Fruit fly (Drosophila melanogaster) whole organism, wandering third instar larva: ENCODE data around the gene CG14644.
A peak's percentile ranks its signal among the peaks of the same experiment; 100 is the strongest.

Source experiments
- Abd-B ChIP-seq: fragments of >200 bp; optimal IDR thresholded peaks from 2 replicates; lab custom pipeline; 2017; ENCODE audit warnings: missing biosample characterization, missing genetic modification characterization
- CG32264 ChIP-seq: fragments of 200-800 bp; sonication (Bioruptor generic); optimal IDR thresholded peaks from 2 replicates; lab custom pipeline; 2016; ENCODE audit warnings: missing biosample characterization, missing genetic modification characterization
- CrebA ChIP-seq: fragments of 200-800 bp; sonication (Bioruptor generic); optimal IDR thresholded peaks from 2 replicates; lab custom pipeline; 2016; ENCODE audit warnings: missing biosample characterization, mild to moderate bottlenecking, missing genetic modification characterization, borderline replicate concordance
- Dfd ChIP-seq: fragments of >200 bp; optimal IDR thresholded peaks from 2 replicates; lab custom pipeline; 2017; ENCODE audit warnings: missing biosample characterization, missing genetic modification characterization
- Dif ChIP-seq: fragments of 200-275, 200-300 bp; sonication (Bioruptor generic); optimal IDR thresholded peaks from 2 replicates; lab custom pipeline; 2018; ENCODE audit warnings: missing biosample characterization, missing genetic modification characterization; ENCODE audit not compliant: partially characterized antibody
- GATAd ChIP-seq: sonication (Bioruptor generic); optimal IDR thresholded peaks from 2 replicates; lab custom pipeline; 2016; ENCODE audit warnings: missing biosample characterization, missing genetic modification characterization
- HLH106 ChIP-seq: fragments of 200-800 bp; optimal IDR thresholded peaks from 3 replicates; lab custom pipeline; 2019; ENCODE audit warnings: missing biosample characterization, mild to moderate bottlenecking, missing genetic modification characterization, moderate library complexity
- Hnf4 ChIP-seq: fragments of 200-800 bp; sonication (Bioruptor generic); optimal IDR thresholded peaks from 2 replicates; lab custom pipeline; 2016; ENCODE audit warnings: missing biosample characterization, mild to moderate bottlenecking, missing genetic modification characterization
- Hr78 ChIP-seq: fragments of >200 bp; optimal IDR thresholded peaks from 2 replicates; lab custom pipeline; 2017; ENCODE audit warnings: missing biosample characterization, missing genetic modification characterization
- Hr83 ChIP-seq: fragments of 200-300 bp; sonication (Bioruptor generic); optimal IDR thresholded peaks from 2 replicates; lab custom pipeline; 2016; ENCODE audit warnings: missing biosample characterization, mild to moderate bottlenecking, missing genetic modification characterization, moderate library complexity; ENCODE audit not compliant: poor library complexity, severe bottlenecking
- Jra ChIP-seq: sonication (Bioruptor generic); optimal IDR thresholded peaks from 2 replicates; lab custom pipeline; 2016; ENCODE audit warnings: missing biosample characterization, missing genetic modification characterization
- Mio ChIP-seq: sonication (Bioruptor generic); optimal IDR thresholded peaks from 2 replicates; lab custom pipeline; 2016; ENCODE audit warnings: missing biosample characterization, missing genetic modification characterization
- Myc ChIP-seq: fragments of >200 bp; optimal IDR thresholded peaks from 2 replicates; lab custom pipeline; 2017
- N ChIP-seq: fragments of >200 bp; optimal IDR thresholded peaks from 2 replicates; lab custom pipeline; 2018; ENCODE audit warnings: missing biosample characterization, missing external identifiers, missing genetic modification characterization
- Sp1 ChIP-seq: fragments of 200-800 bp; sonication (Bioruptor generic); optimal IDR thresholded peaks from 3 replicates; lab custom pipeline; 2019; ENCODE audit warnings: missing biosample characterization, mild to moderate bottlenecking, missing genetic modification characterization, moderate library complexity
- Vsx2 ChIP-seq: fragments of 200-300, 225-300 bp; sonication (Bioruptor generic); optimal IDR thresholded peaks from 2 replicates; lab custom pipeline; 2018; ENCODE audit warnings: missing biosample characterization, missing genetic modification characterization; ENCODE audit not compliant: partially characterized antibody
- br ChIP-seq: fragments of 200-800 bp; sonication (Bioruptor generic); optimal IDR thresholded peaks from 2 replicates; lab custom pipeline; 2016; ENCODE audit warnings: missing biosample characterization, missing genetic modification characterization
- brk ChIP-seq: fragments of 200-800 bp; sonication (Bioruptor generic); optimal IDR thresholded peaks from 2 replicates; lab custom pipeline; 2016; ENCODE audit warnings: missing biosample characterization, mild to moderate bottlenecking, missing genetic modification characterization
- dl ChIP-seq, 2 experiments: fragments of 175-275, 200-275 bp in 1 of 2; fragments of 200-275 bp in 1 of 2; sonication (Bioruptor generic); optimal IDR thresholded peaks; lab custom pipeline; 2018; ENCODE audit warnings: mild to moderate bottlenecking in 2 of 2, missing biosample characterization in 2 of 2, missing genetic modification characterization in 2 of 2, moderate library complexity in 2 of 2; ENCODE audit not compliant: partially characterized antibody in 2 of 2, insufficient read depth in 1 of 2
- dmrt93B ChIP-seq: fragments of 200-800 bp; sonication (Bioruptor generic); optimal IDR thresholded peaks from 2 replicates; lab custom pipeline; 2018; ENCODE audit warnings: missing biosample characterization, mild to moderate bottlenecking, missing genetic modification characterization
- dsf ChIP-seq: sonication (Bioruptor generic); optimal IDR thresholded peaks from 2 replicates; lab custom pipeline; 2016; ENCODE audit warnings: missing biosample characterization, missing genetic modification characterization, borderline replicate concordance
- ey ChIP-seq: fragments of 200-800 bp; sonication (Bioruptor generic); optimal IDR thresholded peaks from 2 replicates; lab custom pipeline; 2016; ENCODE audit warnings: missing biosample characterization, missing genetic modification characterization
- foxo ChIP-seq, 2 experiments: fragments of 200-800 bp; sonication (Bioruptor generic); optimal IDR thresholded peaks; 2 replicates in 1 of 2; 3 replicates in 1 of 2; lab custom pipeline; 2016 to 2017; ENCODE audit warnings: missing biosample characterization in 2 of 2, missing genetic modification characterization in 2 of 2
- fru ChIP-seq: fragments of 200-800 bp; sonication (Bioruptor generic); optimal IDR thresholded peaks from 3 replicates; lab custom pipeline; 2016; ENCODE audit warnings: missing biosample characterization, mild to moderate bottlenecking, missing genetic modification characterization
- h ChIP-seq: fragments of 200-800 bp; sonication (Bioruptor generic); optimal IDR thresholded peaks from 3 replicates; lab custom pipeline; 2016; ENCODE audit warnings: missing biosample characterization, mild to moderate bottlenecking, missing genetic modification characterization
- jim ChIP-seq: fragments of 175-275, 200-325 bp; sonication (Bioruptor generic); optimal IDR thresholded peaks from 2 replicates; lab custom pipeline; 2016; ENCODE audit warnings: missing biosample characterization, mild to moderate bottlenecking, missing genetic modification characterization
- lola ChIP-seq: fragments of >200 bp; optimal IDR thresholded peaks from 2 replicates; lab custom pipeline; 2017; ENCODE audit warnings: missing biosample characterization, missing genetic modification characterization
- pan ChIP-seq: fragments of >200 bp; optimal IDR thresholded peaks from 2 replicates; lab custom pipeline; 2017
- psq ChIP-seq: fragments of 200-800 bp; sonication (Bioruptor generic); optimal IDR thresholded peaks from 3 replicates; lab custom pipeline; 2017; ENCODE audit warnings: missing biosample characterization, mild to moderate bottlenecking, missing genetic modification characterization, moderate library complexity
- rgr ChIP-seq: fragments of 200-800 bp; sonication (Bioruptor generic); optimal IDR thresholded peaks from 3 replicates; lab custom pipeline; 2016; ENCODE audit warnings: missing biosample characterization, mild to moderate bottlenecking, missing genetic modification characterization
- sage ChIP-seq: fragments of 200-800 bp; sonication (Bioruptor generic); optimal IDR thresholded peaks from 2 replicates; lab custom pipeline; 2016; ENCODE audit warnings: missing biosample characterization, mild to moderate bottlenecking, missing genetic modification characterization
- tai ChIP-seq: sonication (Bioruptor generic); optimal IDR thresholded peaks from 2 replicates; lab custom pipeline; 2016; ENCODE audit warnings: missing biosample characterization, missing genetic modification characterization
- usp ChIP-seq: fragments of >200 bp; optimal IDR thresholded peaks from 2 replicates; lab custom pipeline; 2017; ENCODE audit warnings: missing biosample characterization, missing genetic modification characterization
- woc ChIP-seq: sonication (Bioruptor generic); optimal IDR thresholded peaks from 2 replicates; lab custom pipeline; 2016; ENCODE audit warnings: missing biosample characterization, mild to moderate bottlenecking, missing genetic modification characterization

Gene CG14644

dm6 chr3R:4268339-4268738, 15.5 kb upstream of the CG14644 start:
- TF ChIP-seq brk (GFP tag; lab: Kevin White, UChicago): no peak
- TF ChIP-seq Myc (lab: Kevin White, UChicago): no peak
- no peak for TF ChIP-seq N (GFP tag; lab: Kevin White, UChicago)
- TF ChIP-seq Jra (GFP tag; lab: Kevin White, UChicago): no peak
- TF ChIP-seq Dfd (GFP tag; lab: Kevin White, UChicago): peak; percentile 88
- TF ChIP-seq, all 38 proteins: peak for 1

- TF ChIP-seq dmrt93B (GFP tag; lab: Kevin White, UChicago) (no peak), tai (no peak), Abd-B (GFP tag; lab: Kevin White, UChicago) (no peak), lola (no peak), Mio (no peak), pan (lab: Kevin White, UChicago) (no peak), woc (GFP tag; lab: Kevin White, UChicago) (no peak), GATAd (GFP tag; lab: Kevin White, UChicago) (no peak), dl (GFP tag; optimal IDR thresholded peaks at IDR 0.05; lab: Kevin White, UChicago; ENCODE audit: insufficient read depth in 1 of 2, partially characterized antibody in 2 of 2) (no peak), HLH106 (tag; lab: Kevin White, UChicago) (no peak), fru (GFP tag; lab: Kevin White, UChicago) (no peak), Hnf4 (no peak), ey (no peak), Dfd (GFP tag; lab: Kevin White, UChicago) (no peak), usp (no peak), Dif (GFP tag; lab: Kevin White, UChicago) (no peak)
- TF ChIP-seq, all 38 proteins: peak for 0
These were observed 13.6 kb upstream of the CG14644 start, which contains the start of gene CG1092 for dm6 chr3R:4266470-4266869. Gene CG1092 (plus strand): TSS chr3R:4266770.

DNA sequence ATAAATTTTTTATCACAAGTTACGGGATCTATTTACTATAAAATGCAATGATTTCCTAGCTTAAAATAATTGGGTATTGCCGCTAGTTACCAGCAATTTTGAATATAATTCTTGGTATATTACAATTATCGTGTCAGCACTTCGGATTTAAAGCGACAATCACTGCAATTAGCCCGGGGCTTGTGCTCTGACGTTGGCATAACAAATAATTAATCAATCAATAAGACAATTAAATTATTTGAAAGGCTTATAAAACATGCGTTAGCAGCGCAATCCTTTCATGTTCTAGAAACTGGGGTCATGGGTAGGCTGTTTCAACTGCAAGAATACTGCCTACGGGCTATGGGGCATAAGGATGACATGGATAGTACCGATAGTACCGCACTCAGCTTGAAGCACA, 3.8 kb upstream of the CG14644 start, which contains the start of gene Or82a:
Or82a (plus strand) TSS at position 301 of the 400 bp plus-strand sequence.
- TF ChIP-seq foxo (GFP tag; optimal IDR thresholded peaks at IDR 0.05; lab: Kevin White, UChicago) (no peak), Hr83 (GFP tag; lab: Kevin White, UChicago) (no peak), dl (GFP tag; optimal IDR thresholded peaks at IDR 0.05; lab: Kevin White, UChicago; ENCODE audit: insufficient read depth in 1 of 2, partially characterized antibody in 2 of 2) (no peak), woc (GFP tag; lab: Kevin White, UChicago) (no peak), Hr78 (GFP tag; lab: Kevin White, UChicago) (no peak)
- TF ChIP-seq, all 38 proteins: peak for 0

DNA sequence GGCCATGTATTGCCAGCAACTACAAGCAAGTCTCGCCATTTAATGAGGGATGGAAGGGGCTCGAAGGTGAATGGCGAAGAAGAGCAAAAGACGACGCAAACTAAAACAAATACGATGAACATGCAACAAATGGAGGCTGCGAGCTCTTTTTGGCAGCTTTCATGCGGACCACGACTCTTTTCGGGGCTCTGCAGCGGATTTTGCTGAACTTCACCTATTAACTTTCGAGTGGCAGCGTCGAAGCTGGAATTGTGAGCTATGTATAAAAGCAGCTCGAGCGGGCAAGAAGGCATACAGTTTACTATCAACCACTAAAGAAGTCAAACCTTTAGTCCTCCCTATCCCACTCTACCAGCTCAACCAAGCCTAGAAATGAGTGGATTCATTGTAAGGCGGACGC, 1.6 kb upstream of the CG14644 start, which contains the start of gene TwdlV:
TwdlV (plus strand) TSS at position 301 of the 400 bp plus-strand sequence.
- TF ChIP-seq h (GFP tag; lab: Kevin White, UChicago) (no peak), CrebA (GFP tag; lab: Kevin White, UChicago) (no peak), dsf (no peak), sage (GFP tag; lab: Kevin White, UChicago) (no peak), Hnf4 (no peak), dl (GFP tag; optimal IDR thresholded peaks at IDR 0.05; lab: Kevin White, UChicago; ENCODE audit: insufficient read depth in 1 of 2, partially characterized antibody in 2 of 2) (no peak), N (GFP tag; lab: Kevin White, UChicago) (no peak), tai (no peak), foxo (GFP tag; optimal IDR thresholded peaks at IDR 0.05; lab: Kevin White, UChicago) (no peak), Dif (GFP tag; lab: Kevin White, UChicago) (no peak), brk (GFP tag; lab: Kevin White, UChicago) (no peak), lola (no peak), Vsx2 (GFP tag; lab: Kevin White, UChicago) (no peak), GATAd (GFP tag; lab: Kevin White, UChicago) (no peak), dmrt93B (GFP tag; lab: Kevin White, UChicago) (no peak)
- TF ChIP-seq, all 38 proteins: peak for 0

dm6 chr3R:4251241-4251640, 1.6 kb downstream of the CG14644 start, which contains the start of gene TwdlG:
Gene TwdlG (minus strand): TSS chr3R:4251341.
- TF ChIP-seq GATAd (GFP tag; lab: Kevin White, UChicago) (no peak), tai (no peak), psq (GFP tag; lab: Kevin White, UChicago) (no peak), CG32264 (no peak), jim (GFP tag; lab: Kevin White, UChicago) (no peak), Dif (GFP tag; lab: Kevin White, UChicago) (no peak), rgr (no peak), dsf (no peak), fru (GFP tag; lab: Kevin White, UChicago) (no peak), lola (no peak), sage (GFP tag; lab: Kevin White, UChicago) (no peak), br (GFP tag; lab: Kevin White, UChicago) (no peak), Jra (GFP tag; lab: Kevin White, UChicago) (no peak), Sp1 (GFP tag; lab: Kevin White, UChicago) (no peak)
